Fruit fly (Drosophila melanogaster): Measurements from ENCODE around the gene M1BP.

Gene M1BP

dm6 chr3R:8746354-8746753, 14.9 kb upstream of the M1BP start (continued):
- TF ChIP-seq E2f2 (GFP tag; IDR thresholded peaks at IDR 0.05) (peak; percentile 37; the same call in 1 of the 2 replicates), Oaz (GFP tag; IDR thresholded peaks at IDR 0.05) (no peak), wek (GFP tag; optimal IDR thresholded peaks at IDR 0.05) (no peak), lola (GFP tag; optimal IDR thresholded peaks at IDR 0.05) (peak in 1 of 3 experiments; percentile 65), CG10462 (GFP tag; optimal IDR thresholded peaks at IDR 0.05) (no peak), scrt (GFP tag; optimal IDR thresholded peaks at IDR 0.05) (no peak), CG1647 (GFP tag; optimal IDR thresholded peaks at IDR 0.05) (peak; percentile 23), CG13624 (GFP tag; optimal IDR thresholded peaks at IDR 0.05) (no peak), CG16863 (GFP tag; optimal IDR thresholded peaks at IDR 0.05) (no peak), bsh (GFP tag; optimal IDR thresholded peaks at IDR 0.05) (peak in 1 of 2 experiments; percentile 75), CG17802 (tag; optimal IDR thresholded peaks at IDR 0.05) (no peak), rib (GFP tag; IDR thresholded peaks at IDR 0.05) (no peak), NfI (GFP tag; optimal IDR thresholded peaks at IDR 0.05) (peak; percentile 16), disco-r (GFP tag; optimal IDR thresholded peaks at IDR 0.05) (no peak), org-1 (GFP tag; optimal IDR thresholded peaks at IDR 0.05) (peak; percentile 49), CG9817 (tag; optimal IDR thresholded peaks at IDR 0.05) (no peak), ftz-f1 (GFP tag; optimal IDR thresholded peaks at IDR 0.05) (no peak), CG7786 (GFP tag; optimal IDR thresholded peaks at IDR 0.05) (no peak), dmrt99B (tag; optimal IDR thresholded peaks at IDR 0.05) (peak; percentile 76), Sry-δ (GFP tag; optimal IDR thresholded peaks at IDR 0.05) (no peak), klu (GFP tag; IDR thresholded peaks at IDR 0.05) (0 out of 2 replicates have a peak, but pooled peaks have one; percentile 33), onecut (GFP tag; IDR thresholded peaks at IDR 0.05) (peak; percentile 80; the same call in 1 of the 2 replicates), Hey (tag; optimal IDR thresholded peaks at IDR 0.05) (no peak), MESR4 (GFP tag; optimal IDR thresholded peaks at IDR 0.05) (no peak), CG3281 (GFP tag; optimal IDR thresholded peaks at IDR 0.05) (peak; percentile 38), CG12219 (GFP tag; optimal IDR thresholded peaks at IDR 0.05) (peak; percentile 15), ssp (GFP tag; IDR thresholded peaks at IDR 0.05) (peak; percentile 30; the same call in 1 of the 2 replicates), H15 (GFP tag; IDR thresholded peaks at IDR 0.05) (peak; percentile 36; the same call in 1 of the 3 replicates), eve (GFP tag; optimal IDR thresholded peaks at IDR 0.05) (peak in 1 of 2 experiments; percentile 84), row (GFP tag; IDR thresholded peaks at IDR 0.05) (peak; percentile 69), Mad (GFP tag; optimal IDR thresholded peaks at IDR 0.05) (peak; percentile 55), tna (GFP tag; IDR thresholded peaks at IDR 0.05; ENCODE audit: partially characterized antibody) (no peak), sima (GFP tag; optimal IDR thresholded peaks at IDR 0.05) (no peak), Scr (GFP tag; IDR thresholded peaks at IDR 0.05; ENCODE audit: partially characterized antibody) (no peak), ken (GFP tag; IDR thresholded peaks at IDR 0.05) (no peak), CG13296 (GFP tag; optimal IDR thresholded peaks at IDR 0.05) (no peak), mam (GFP tag; optimal IDR thresholded peaks at IDR 0.05) (no peak), Elba2 (GFP tag; optimal IDR thresholded peaks at IDR 0.05) (peak; percentile 78), ATbp (GFP tag; optimal IDR thresholded peaks at IDR 0.05) (peak; percentile 37), CG4707 (GFP tag; optimal IDR thresholded peaks at IDR 0.05) (peak; percentile 28), CG10654 (GFP tag; optimal IDR thresholded peaks at IDR 0.05) (peak; percentile 11), CkIIα-i1 (GFP tag; IDR thresholded peaks at IDR 0.05) (no peak), CG7556 (GFP tag; optimal IDR thresholded peaks at IDR 0.05) (peak; percentile 67), Hr51 (GFP tag; optimal IDR thresholded peaks at IDR 0.05) (peak in 1 of 2 experiments; percentile 80), cas (GFP tag; IDR thresholded peaks at IDR 0.05) (no peak), odd (GFP tag; optimal IDR thresholded peaks at IDR 0.05) (no peak), CG7271 (tag; optimal IDR thresholded peaks at IDR 0.05) (peak; percentile 88), peb (GFP tag; IDR thresholded peaks at IDR 0.05) (no peak), her (GFP tag; optimal IDR thresholded peaks at IDR 0.05) (no peak), sr (GFP tag; IDR thresholded peaks at IDR 0.05) (no peak), bab2 (GFP tag; optimal IDR thresholded peaks at IDR 0.05) (peak; percentile 22)

All from whole organism, embryonic.